Worm (Caenorhabditis elegans) whole organism, young adult: ENCODE measurements around the gene srh-148.

ENCODE experiments used
- D2030.7 ChIP-seq: fragments of 200-800 bp; sonication (Bioruptor generic); IDR thresholded peaks from 2 replicates; pipeline ENCODE4 v1.3.6; 2022; ENCODE audit warnings: missing genetic modification reagents, missing genetic modification characterization, missing compliant biosample characterization
- Y53F4B.3 ChIP-seq: fragments of 200-800 bp; sonication (Bioruptor generic); IDR thresholded peaks from 2 replicates; pipeline ENCODE4 v1.3.6; 2022; ENCODE audit warnings: missing genetic modification reagents, missing genetic modification characterization, missing compliant biosample characterization
- Y56A3A.18 ChIP-seq: fragments of 200-800 bp; sonication (Bioruptor generic); IDR thresholded peaks from 2 replicates; pipeline ENCODE4 v1.3.6; 2022; ENCODE audit warnings: missing genetic modification reagents, missing genetic modification characterization, missing compliant biosample characterization
- ceh-40 ChIP-seq: fragments of 200-800 bp; sonication (Bioruptor generic); IDR thresholded peaks from 2 replicates; pipeline ENCODE4 v1.3.6; 2022; ENCODE audit warnings: missing genetic modification characterization, missing compliant biosample characterization
- die-1 ChIP-seq: sonication (generic microtip); optimal IDR thresholded peaks from 2 replicates; lab custom pipeline; 2016; ENCODE audit warnings: missing genotype, mild to moderate bottlenecking, missing genetic modification characterization, missing compliant biosample characterization
- ets-4 ChIP-seq: fragments of 200-800 bp; sonication (Bioruptor generic); optimal IDR thresholded peaks from 2 replicates; lab custom pipeline; 2018; ENCODE audit warnings: mild to moderate bottlenecking, missing genetic modification characterization, missing compliant biosample characterization
- nfya-1 ChIP-seq: sonication (generic microtip); optimal IDR thresholded peaks from 2 replicates; lab custom pipeline; 2017; ENCODE audit warnings: antibody characterized with exemption, missing compliant biosample characterization, missing genetic modification characterization, borderline replicate concordance; ENCODE audit not compliant: insufficient read depth
- pha-4 ChIP-seq: fragments of 150-350 bp; sonication (generic microtip); optimal IDR thresholded peaks from 2 replicates; lab custom pipeline; 2014; ENCODE audit warnings: missing biosample characterization, missing genetic modification reagents, missing genetic modification characterization
- unc-130 ChIP-seq: sonication (generic microtip); optimal IDR thresholded peaks from 2 replicates; lab custom pipeline; 2016; ENCODE audit warnings: missing genetic modification reagents, missing genetic modification characterization, missing compliant biosample characterization
- ztf-25 ChIP-seq: fragments of 200-800 bp; sonication (Bioruptor generic); IDR thresholded peaks from 2 replicates; pipeline ENCODE4 v1.3.6; 2022; ENCODE audit warnings: missing genetic modification reagents, missing genetic modification characterization, missing compliant biosample characterization

- TF ChIP-seq nfya-1 (no peak), die-1 (tag; lab: Kevin White, UChicago) (no peak), unc-130 (no peak), Y53F4B.3 (GFP tag; lab: Robert Waterston, UW) (no peak), Y56A3A.18 (GFP tag; lab: Robert Waterston, UW) (no peak), ets-4 (GFP tag; lab: Kevin White, UChicago) (no peak), pha-4 (tag; lab: Kevin White, UChicago) (no peak), ceh-40 (GFP tag; lab: Robert Waterston, UW) (no peak), D2030.7 (GFP tag; lab: Robert Waterston, UW) (no peak), ztf-25 (GFP tag; lab: Robert Waterston, UW) (no peak)
Observed at ce11 chrV:15841095-15841494, 17.1 kb downstream of the srh-148 start, which contains the start of gene srh-149.
